Worm (Caenorhabditis elegans) whole organism, young adult: ENCODE data around the gene F44G4.7.
A peak's percentile ranks its signal among the peaks of the same experiment; 100 is the strongest.

Experiments used
- B0019.2 ChIP-seq: fragments of 200-800 bp; sonication (Bioruptor generic); conservative IDR thresholded peaks from 2 replicates; pipeline ENCODE4 v1.3.6; 2022; ENCODE audit warnings: missing genetic modification reagents, missing genetic modification characterization, missing compliant biosample characterization
- D2030.7 ChIP-seq: fragments of 200-800 bp; sonication (Bioruptor generic); IDR thresholded peaks from 2 replicates; pipeline ENCODE4 v1.3.6; 2022; ENCODE audit warnings: missing genetic modification reagents, missing genetic modification characterization, missing compliant biosample characterization
- F23B12.7 ChIP-seq: sonication (generic microtip); optimal IDR thresholded peaks from 2 replicates; lab custom pipeline; 2017; ENCODE audit warnings: missing genetic modification characterization, mild to moderate bottlenecking, missing compliant biosample characterization, antibody characterized with exemption, moderate library complexity; ENCODE audit not compliant: insufficient read depth
- F37B4.10 ChIP-seq: fragments of 200-800 bp; sonication (Bioruptor generic); IDR thresholded peaks from 2 replicates; pipeline ENCODE4 v1.3.6; 2022; ENCODE audit warnings: missing genetic modification characterization, missing compliant biosample characterization
- F49E8.2 ChIP-seq: sonication (generic microtip); optimal IDR thresholded peaks from 3 replicates; lab custom pipeline; 2017; ENCODE audit warnings: missing genetic modification characterization, mild to moderate bottlenecking, missing compliant biosample characterization, antibody characterized with exemption, moderate library complexity; ENCODE audit not compliant: insufficient read depth
- F52B5.7 ChIP-seq: sonication (generic microtip); optimal IDR thresholded peaks from 2 replicates; lab custom pipeline; 2016; ENCODE audit warnings: mild to moderate bottlenecking, missing genetic modification characterization, missing compliant biosample characterization
- F57A8.1 ChIP-seq: fragments of 200-800 bp; sonication (Bioruptor generic); optimal IDR thresholded peaks from 2 replicates; lab custom pipeline; 2018; ENCODE audit warnings: mild to moderate bottlenecking, missing genetic modification characterization, moderate library complexity, missing compliant biosample characterization
- K12H6.12 ChIP-seq: fragments of 200-800 bp; sonication (Bioruptor generic); optimal IDR thresholded peaks from 2 replicates; lab custom pipeline; 2018; ENCODE audit warnings: mild to moderate bottlenecking, missing genetic modification characterization, missing compliant biosample characterization
- T26A5.8 ChIP-seq: sonication (generic microtip); optimal IDR thresholded peaks from 2 replicates; lab custom pipeline; 2016; ENCODE audit warnings: missing genetic modification characterization, missing compliant biosample characterization
- Y53G8AR.9 ChIP-seq: fragments of 200-800 bp; sonication (Bioruptor generic); conservative IDR thresholded peaks from 2 replicates; pipeline ENCODE4 v1.3.6; 2022; ENCODE audit warnings: missing genetic modification reagents, missing genetic modification characterization, missing compliant biosample characterization
- akir-1 ChIP-seq: fragments of 200-800 bp; sonication (Bioruptor generic); optimal IDR thresholded peaks from 2 replicates; lab custom pipeline; 2018; ENCODE audit warnings: mild to moderate bottlenecking, missing genetic modification characterization, moderate library complexity, missing compliant biosample characterization
- aptf-3 ChIP-seq: fragments of 200-800 bp; sonication (Bioruptor generic); IDR thresholded peaks from 2 replicates; pipeline ENCODE4 v1.3.6; 2022; ENCODE audit warnings: missing genetic modification characterization, missing compliant biosample characterization
- athp-1 ChIP-seq: sonication (generic microtip); optimal IDR thresholded peaks from 2 replicates; lab custom pipeline; 2017; ENCODE audit warnings: mild to moderate bottlenecking, missing genetic modification characterization, missing compliant biosample characterization
- attf-3 ChIP-seq: fragments of 200-800 bp; sonication (Bioruptor generic); conservative IDR thresholded peaks from 2 replicates; pipeline ENCODE4 v1.3.6; 2022; ENCODE audit warnings: missing genetic modification reagents, missing genetic modification characterization, missing compliant biosample characterization
- attf-5 ChIP-seq: fragments of 200-800 bp; sonication (Bioruptor generic); optimal IDR thresholded peaks from 2 replicates; lab custom pipeline; 2018; ENCODE audit warnings: mild to moderate bottlenecking, missing genetic modification characterization, missing compliant biosample characterization
- cebp-1 ChIP-seq, 2 experiments: fragments of 200-800 bp in 1 of 2; sonication (Bioruptor generic) in 1 of 2; sonication (generic microtip) in 1 of 2; IDR thresholded peaks in 1 of 2; optimal IDR thresholded peaks in 1 of 2; 2 replicates each; pipeline versions ENCODE4 v1.3.6 to Lab custom; 2017 to 2022; ENCODE audit warnings: missing compliant biosample characterization in 2 of 2, missing genetic modification characterization in 2 of 2, mild to moderate bottlenecking in 1 of 2, missing genetic modification reagents in 1 of 2, moderate library complexity in 1 of 2
- dox-1 ChIP-seq: fragments of 200-800 bp; sonication (Bioruptor generic); IDR thresholded peaks from 2 replicates; pipeline ENCODE4 v1.3.6; 2022; ENCODE audit warnings: missing genetic modification reagents, missing genetic modification characterization, missing compliant biosample characterization
- egl-18 ChIP-seq: fragments of 200-800 bp; sonication (Bioruptor generic); IDR thresholded peaks from 2 replicates; pipeline ENCODE4 v1.3.6; 2022; ENCODE audit warnings: missing genetic modification reagents, missing genetic modification characterization, missing compliant biosample characterization
- egrh-3 ChIP-seq: fragments of 200-800 bp; sonication (Bioruptor generic); IDR thresholded peaks from 2 replicates; pipeline ENCODE4 v1.3.6; 2022; ENCODE audit warnings: missing genetic modification reagents, missing genetic modification characterization, missing compliant biosample characterization
- ets-4 ChIP-seq: fragments of 200-800 bp; sonication (Bioruptor generic); optimal IDR thresholded peaks from 2 replicates; lab custom pipeline; 2018; ENCODE audit warnings: mild to moderate bottlenecking, missing genetic modification characterization, missing compliant biosample characterization
- fkh-3 ChIP-seq: sonication (generic microtip); optimal IDR thresholded peaks from 2 replicates; lab custom pipeline; 2016; ENCODE audit warnings: mild to moderate bottlenecking, missing genetic modification characterization, missing compliant biosample characterization
- hmg-1.2 ChIP-seq: fragments of 200-800 bp; sonication (Bioruptor generic); IDR thresholded peaks from 2 replicates; pipeline ENCODE4 v1.3.6; 2022; ENCODE audit warnings: missing genetic modification reagents, missing genetic modification characterization, missing compliant biosample characterization
- let-526 ChIP-seq: fragments of 200-800 bp; sonication (Bioruptor generic); IDR thresholded peaks from 2 replicates; pipeline ENCODE4 v1.3.6; 2022; ENCODE audit warnings: missing genetic modification reagents, missing genetic modification characterization, missing compliant biosample characterization
- madf-10 ChIP-seq: sonication (generic microtip); optimal IDR thresholded peaks from 2 replicates; lab custom pipeline; 2016; ENCODE audit warnings: mild to moderate bottlenecking, missing genetic modification characterization, missing compliant biosample characterization
- madf-6 ChIP-seq: fragments of 200-800 bp; sonication (Bioruptor generic); IDR thresholded peaks from 2 replicates; pipeline ENCODE4 v1.3.6; 2022; ENCODE audit warnings: missing genetic modification reagents, missing genetic modification characterization, missing compliant biosample characterization
- nfya-2 ChIP-seq: fragments of 200-800 bp; sonication (Bioruptor generic); IDR thresholded peaks from 2 replicates; pipeline ENCODE4 v1.3.6; 2022; ENCODE audit warnings: missing genetic modification reagents, missing genetic modification characterization, missing compliant biosample characterization
- nfyb-1 ChIP-seq: fragments of 200-800 bp; sonication (Bioruptor generic); IDR thresholded peaks from 2 replicates; pipeline ENCODE4 v1.3.6; 2022; ENCODE audit warnings: missing genetic modification reagents, missing genetic modification characterization, missing compliant biosample characterization
- nhr-80 ChIP-seq: sonication (generic microtip); optimal IDR thresholded peaks from 2 replicates; lab custom pipeline; 2016; ENCODE audit warnings: missing genetic modification characterization, missing compliant biosample characterization
- pbrm-1 ChIP-seq: fragments of 200-800 bp; sonication (Bioruptor generic); IDR thresholded peaks from 2 replicates; pipeline ENCODE4 v1.3.6; 2022; ENCODE audit warnings: missing genetic modification reagents, missing genetic modification characterization, missing compliant biosample characterization
- rec-8 ChIP-seq, 2 experiments: sonication (generic microtip); optimal IDR thresholded peaks; 2 replicates each; lab custom pipeline; 2016; ENCODE audit warnings: mild to moderate bottlenecking in 2 of 2, missing genetic modification characterization in 2 of 2, missing genetic modification reagents in 2 of 2, missing genotype in 2 of 2, missing biosample characterization in 1 of 2, missing compliant biosample characterization in 1 of 2, moderate library complexity in 1 of 2
- repo-1 ChIP-seq: sonication (generic microtip); optimal IDR thresholded peaks from 2 replicates; lab custom pipeline; 2017; ENCODE audit warnings: mild to moderate bottlenecking, missing genetic modification characterization, missing compliant biosample characterization
- sea-2 ChIP-seq: fragments of 200-800 bp; sonication (Bioruptor generic); IDR thresholded peaks from 2 replicates; pipeline ENCODE4 v1.3.6; 2022; ENCODE audit warnings: missing genetic modification characterization, missing compliant biosample characterization
- tlf-1 ChIP-seq: fragments of 200-800 bp; sonication (Bioruptor generic); optimal IDR thresholded peaks from 2 replicates; lab custom pipeline; 2018; ENCODE audit warnings: mild to moderate bottlenecking, missing genetic modification characterization, missing compliant biosample characterization
- unc-62 ChIP-seq: fragments of 150-350 bp; optimal IDR thresholded peaks from 2 replicates; lab custom pipeline; 2014; ENCODE audit warnings: missing biosample characterization, missing genetic modification reagents, missing genetic modification characterization
- xnd-1 ChIP-seq: sonication (generic microtip); optimal IDR thresholded peaks from 2 replicates; lab custom pipeline; 2016; ENCODE audit warnings: missing genotype, missing genetic modification reagents, missing genetic modification characterization, missing compliant biosample characterization
- zfh-2 ChIP-seq: fragments of 200-800 bp; sonication (Bioruptor generic); conservative IDR thresholded peaks from 2 replicates; pipeline ENCODE4 v1.3.6; 2022; ENCODE audit warnings: missing genetic modification reagents, missing genetic modification characterization, missing compliant biosample characterization
- ztf-6 ChIP-seq: fragments of 200-800 bp; sonication (Bioruptor generic); IDR thresholded peaks from 2 replicates; pipeline ENCODE4 v1.3.6; 2022; ENCODE audit warnings: missing genetic modification reagents, missing genetic modification characterization, missing compliant biosample characterization

Gene F44G4.7

DNA sequence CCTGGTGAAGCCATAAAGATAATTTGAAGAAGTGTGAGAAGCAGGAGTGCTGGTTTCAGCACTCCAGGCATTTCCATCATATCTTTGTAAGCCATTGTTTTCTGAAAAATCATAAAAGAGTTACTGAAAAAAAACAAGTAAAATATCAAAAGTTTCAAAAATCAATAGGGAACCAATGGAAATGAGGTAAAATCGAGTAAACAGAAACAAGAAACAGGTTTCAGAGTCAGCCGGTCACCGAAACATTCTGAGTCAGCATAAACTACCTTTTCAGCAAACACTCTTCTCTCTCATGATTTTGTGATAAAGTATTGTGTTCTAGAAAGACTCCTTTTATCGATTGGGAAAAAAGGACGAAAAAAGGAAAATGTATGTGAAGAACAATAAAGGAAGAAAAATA, 15.5 kb downstream of the F44G4.7 start, which contains the start of gene C18E9.9:
C18E9.9 (minus strand) TSS at position 101 of the 400 bp plus-strand sequence.
- no peak for TF ChIP-seq ztf-6 (GFP tag; lab: Robert Waterston, UW)
- no peak for TF ChIP-seq F23B12.7 (tag; lab: Kevin White, UChicago)
- no peak for TF ChIP-seq athp-1 (tag; lab: Kevin White, UChicago)

DNA sequence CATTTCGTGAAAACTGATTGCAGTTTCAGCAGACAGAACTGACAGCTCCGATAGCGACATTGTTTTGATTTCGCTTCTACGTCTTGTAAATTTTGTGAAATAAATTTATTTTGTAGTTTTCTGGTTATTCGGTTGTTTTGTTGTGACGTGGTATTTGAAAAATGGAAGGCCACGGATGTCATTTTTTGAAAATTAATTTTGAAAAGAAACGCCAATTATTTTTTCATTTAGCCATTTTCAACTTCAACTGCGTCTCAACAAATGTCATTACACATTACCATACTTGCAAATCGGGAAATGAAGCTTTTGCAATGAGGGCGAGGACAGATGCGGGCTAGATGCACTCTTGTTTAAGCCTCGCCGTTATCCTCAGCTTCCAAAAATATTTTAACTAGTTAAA, 17.0 kb downstream of the F44G4.7 start, which contains the start of gene C18E9.8:
C18E9.8 (minus strand) TSS at position 101 of the 400 bp plus-strand sequence.
- TF ChIP-seq Y53G8AR.9 (GFP tag; lab: Robert Waterston, UW), result 0 out of 2 replicates have a peak, but pooled peaks have one; percentile 21
- TF ChIP-seq cebp-1 (GFP tag; IDR thresholded peaks at IDR 0.05; lab: Robert Waterston, UW), result no peak
- no peak for TF ChIP-seq cebp-1 (tag; optimal IDR thresholded peaks at IDR 0.05; lab: Kevin White, UChicago)

DNA sequence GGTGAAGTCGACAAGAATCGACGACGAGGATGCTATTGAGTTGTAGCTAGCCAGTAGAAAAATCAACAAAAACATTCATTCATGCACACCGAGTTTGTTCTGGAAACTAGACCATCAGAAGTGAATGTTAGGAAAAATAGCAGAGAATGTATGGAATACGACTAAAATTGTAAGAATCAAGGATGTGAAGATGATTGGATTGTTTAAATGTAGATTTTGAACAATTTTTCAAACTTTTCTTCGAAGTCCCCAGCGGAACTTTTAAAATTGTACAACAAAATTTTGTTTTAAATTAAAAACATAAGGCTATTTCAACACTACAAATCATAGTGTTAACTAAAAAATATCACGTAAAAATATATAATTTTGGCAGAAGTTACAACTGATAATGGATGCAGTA, 22.3 kb downstream of the F44G4.7 start, which contains the start of gene C18E9.7:
C18E9.7 (minus strand) TSS at position 101 of the 400 bp plus-strand sequence.
- TF ChIP-seq zfh-2 (GFP tag; lab: Robert Waterston, UW) (no peak), F57A8.1 (no peak), T26A5.8 (tag; lab: Kevin White, UChicago) (no peak), nhr-80 (tag; lab: Kevin White, UChicago) (no peak), F52B5.7 (tag; lab: Kevin White, UChicago) (no peak), F37B4.10 (GFP tag; lab: Robert Waterston, UW) (no peak), Y53G8AR.9 (GFP tag; lab: Robert Waterston, UW) (no peak), egl-18 (GFP tag; lab: Robert Waterston, UW) (no peak), attf-5 (GFP tag; lab: Kevin White, UChicago) (no peak)

DNA sequence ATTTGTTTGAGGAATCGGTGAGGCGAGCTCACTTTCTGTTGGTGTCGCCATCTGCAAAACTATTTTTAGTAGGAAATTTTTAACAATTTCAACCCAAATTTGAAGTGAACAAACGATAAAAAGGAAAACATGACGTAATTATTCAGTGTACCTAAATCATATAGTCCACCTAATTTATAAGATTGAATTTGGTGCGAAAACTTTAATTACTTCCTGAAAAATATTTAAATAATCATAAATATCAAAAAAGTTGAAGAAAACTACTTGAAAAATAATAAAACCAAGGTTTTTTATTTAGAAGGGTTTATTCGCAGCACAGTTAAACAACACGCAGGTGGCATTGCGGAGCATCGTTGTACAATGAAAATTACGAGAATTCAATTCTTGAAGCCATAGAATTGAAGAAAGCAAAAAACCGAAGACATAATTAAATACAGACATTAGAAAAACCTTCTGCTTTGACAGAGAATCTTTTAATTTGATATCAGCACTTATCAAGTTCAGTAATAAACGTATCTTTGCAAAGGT, 31.4 kb downstream of the F44G4.7 start, which contains the start of gene tomm-40:
tomm-40 (minus strand) TSS at position 51 of the 528 bp plus-strand sequence.
- TF ChIP-seq pbrm-1 (GFP tag; lab: Robert Waterston, UW) (no peak), attf-3 (GFP tag; lab: Robert Waterston, UW) (peak; percentile 93)

DNA sequence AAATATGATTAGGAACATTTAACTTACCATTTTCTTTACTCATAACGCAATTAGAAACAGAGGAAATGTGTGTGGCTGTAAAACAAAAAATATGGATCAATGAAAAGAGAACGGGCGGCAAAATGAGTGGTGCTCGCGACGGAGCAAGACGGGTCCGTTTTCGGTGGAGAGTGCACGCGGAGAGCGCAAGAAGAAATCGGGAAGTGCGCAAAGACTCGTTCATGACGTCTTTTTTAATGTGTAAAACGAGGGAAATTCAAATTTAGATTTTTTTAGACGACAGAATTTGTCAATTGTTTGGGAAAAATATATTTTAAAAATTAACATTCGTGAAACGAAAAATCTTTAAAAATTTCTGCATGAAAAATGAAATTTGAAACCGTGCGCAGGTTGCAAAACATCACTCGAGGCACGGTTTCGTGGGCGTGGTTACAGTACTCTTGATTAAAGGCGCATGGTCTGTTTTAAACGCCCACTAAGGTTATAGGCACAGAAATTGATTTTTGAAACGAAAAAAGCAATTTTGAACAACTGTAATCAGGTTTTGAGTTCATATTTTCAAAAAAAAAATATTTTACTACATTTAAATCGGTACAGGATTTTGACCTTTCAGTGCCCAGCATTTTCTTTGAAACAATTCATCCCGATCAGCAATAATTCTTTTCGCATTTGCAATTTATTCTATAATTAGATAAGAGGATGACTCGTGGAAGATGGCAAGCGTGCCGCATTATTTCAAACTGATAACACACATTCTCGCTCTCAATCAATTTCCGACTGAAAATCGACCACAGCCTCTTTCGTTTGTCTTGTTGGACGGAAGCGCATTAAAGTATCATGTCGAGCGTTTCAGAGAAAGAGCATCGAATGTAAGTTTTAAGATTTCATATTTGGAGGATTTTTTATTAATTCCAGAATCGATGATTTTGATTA, 35.5 kb downstream of the F44G4.7 start, which contains the start of the genes szy-20 and C18E9.5:
szy-20 (minus strand) TSS at position 83 of the 933 bp plus-strand sequence.
C18E9.5 (plus strand) TSS at position 730 of the 933 bp plus-strand sequence.
- no peak for TF ChIP-seq madf-10 (tag; lab: Kevin White, UChicago)
- peak; percentile 79 for TF ChIP-seq F49E8.2 (tag; lab: Kevin White, UChicago)
- TF ChIP-seq Y53G8AR.9 (GFP tag; lab: Robert Waterston, UW), result no peak
- TF ChIP-seq madf-6, result peak; percentile 94
- TF ChIP-seq repo-1 (tag; lab: Kevin White, UChicago), result peak; percentile 23
- TF ChIP-seq hmg-1.2, result peak; percentile 47
- no peak for TF ChIP-seq sea-2 (GFP tag; lab: Robert Waterston, UW)
- TF ChIP-seq nfya-2, result no peak
- TF ChIP-seq nfyb-1 (GFP tag; lab: Robert Waterston, UW), result 0 out of 2 replicates have a peak, but pooled peaks have one; percentile 49
- TF ChIP-seq D2030.7 (GFP tag; lab: Robert Waterston, UW), result peak; percentile 73
- no peak for TF ChIP-seq unc-62
- peak; percentile 84 for TF ChIP-seq xnd-1 (tag; lab: Kevin White, UChicago)
- TF ChIP-seq let-526 (GFP tag; lab: Robert Waterston, UW), result no peak
- TF ChIP-seq attf-3 (GFP tag; lab: Robert Waterston, UW), result peak; percentile 75
- no peak for TF ChIP-seq fkh-3 (tag; lab: Kevin White, UChicago)
- peak; percentile 47 for TF ChIP-seq K12H6.12 (tag; lab: Kevin White, UChicago)
- TF ChIP-seq dox-1 (GFP tag; lab: Robert Waterston, UW), result peak; percentile 71
- no peak for TF ChIP-seq ets-4
- no peak for TF ChIP-seq aptf-3
- no peak for TF ChIP-seq B0019.2 (GFP tag; lab: Robert Waterston, UW)
- TF ChIP-seq akir-1 (GFP tag; lab: Kevin White, UChicago), result no peak
- TF ChIP-seq egrh-3, result no peak
- TF ChIP-seq rec-8 (tag; optimal IDR thresholded peaks at IDR 0.05; lab: Kevin White, UChicago), result no peak
- TF ChIP-seq tlf-1 (GFP tag; lab: Kevin White, UChicago), result no peak
